Worm (Caenorhabditis elegans) whole organism, L1 larva: Measurements from ENCODE around the gene lido-13.
A peak's percentile ranks its signal among the peaks of the same experiment; 100 is the strongest.

Experiments used
- C16A3.4 ChIP-seq: fragments of 150-350 bp; optimal IDR thresholded peaks from 2 replicates; lab custom pipeline; 2014; ENCODE audit warnings: missing biosample characterization, missing genetic modification characterization
- C34B4.2 ChIP-seq: sonication (generic microtip); optimal IDR thresholded peaks from 2 replicates; lab custom pipeline; 2017; ENCODE audit warnings: mild to moderate bottlenecking, missing genetic modification characterization, missing compliant biosample characterization
- aha-1 ChIP-seq: fragments of 150-350 bp; optimal IDR thresholded peaks from 2 replicates; lab custom pipeline; 2014; ENCODE audit warnings: missing biosample characterization, missing genetic modification characterization
- alr-1 ChIP-seq: fragments of 200-800 bp; sonication (Bioruptor generic); optimal IDR thresholded peaks from 2 replicates; lab custom pipeline; 2018; ENCODE audit warnings: borderline replicate concordance, mild to moderate bottlenecking, missing genetic modification characterization, missing compliant biosample characterization
- ama-1 ChIP-seq: fragments of 150-350 bp; optimal IDR thresholded peaks from 2 replicates; lab custom pipeline; 2014
- blmp-1 ChIP-seq: fragments of 150-350 bp; optimal IDR thresholded peaks from 2 replicates; lab custom pipeline; 2014; ENCODE audit warnings: missing biosample characterization, missing genetic modification characterization
- ceh-63 ChIP-seq: fragments of 200-800 bp; sonication (Bioruptor generic); optimal IDR thresholded peaks from 2 replicates; lab custom pipeline; 2018; ENCODE audit warnings: mild to moderate bottlenecking, missing genetic modification characterization, missing compliant biosample characterization
- ceh-82 ChIP-seq, 3 experiments: fragments of 150-350 bp in 1 of 3; sonication (generic microtip) in 2 of 3; optimal IDR thresholded peaks; 2 replicates each; lab custom pipeline; 2014 to 2017; ENCODE audit warnings: missing biosample characterization in 3 of 3, missing genetic modification characterization in 3 of 3
- ceh-88 ChIP-seq: fragments of 200-800 bp; sonication (Bioruptor generic); IDR thresholded peaks from 2 replicates; pipeline ENCODE4 v1.3.6; 2022; ENCODE audit warnings: missing genetic modification characterization, missing compliant biosample characterization
- ces-1 ChIP-seq: fragments of 150-350 bp; optimal IDR thresholded peaks from 2 replicates; lab custom pipeline; 2014; ENCODE audit warnings: missing biosample characterization, missing genetic modification reagents, missing genetic modification characterization
- efl-1 ChIP-seq, 4 experiments: fragments of 150-350 bp; optimal IDR thresholded peaks in 3 of 4; peaks in 1 of 4; 1 replicate in 1 of 4; 2 replicates in 3 of 4; lab custom pipeline; 2014; ENCODE audit warnings: missing biosample characterization in 2 of 4, missing genetic modification characterization in 2 of 4, missing genetic modification reagents in 2 of 4
- efl-3 ChIP-seq: fragments of 200-800 bp; sonication (Bioruptor generic); optimal IDR thresholded peaks from 2 replicates; lab custom pipeline; 2018; ENCODE audit warnings: mild to moderate bottlenecking, missing genetic modification characterization, missing compliant biosample characterization
- elt-2 ChIP-seq: sonication (generic microtip); optimal IDR thresholded peaks from 2 replicates; lab custom pipeline; 2016; ENCODE audit warnings: missing genetic modification characterization, mild to moderate bottlenecking, inconsistent platforms, missing compliant biosample characterization, missing genetic modification reagents
- elt-3 ChIP-seq, 6 experiments: fragments of 150-350 bp in 1 of 6; sonication (generic microtip); optimal IDR thresholded peaks; 2 replicates each; lab custom pipeline; 2017 to 2018; ENCODE audit warnings: missing biosample characterization in 6 of 6, missing genetic modification characterization in 6 of 6, inconsistent platforms in 1 of 6
- fkh-10 ChIP-seq: sonication (generic microtip); optimal IDR thresholded peaks from 2 replicates; lab custom pipeline; 2017; ENCODE audit warnings: missing biosample characterization, missing genetic modification reagents, missing genetic modification characterization
- fkh-8 ChIP-seq: sonication (generic microtip); optimal IDR thresholded peaks from 2 replicates; lab custom pipeline; 2016; ENCODE audit warnings: mild to moderate bottlenecking, missing genetic modification characterization, missing compliant biosample characterization
- hlh-17 ChIP-seq: fragments of 200-800 bp; sonication (Bioruptor generic); optimal IDR thresholded peaks from 2 replicates; lab custom pipeline; 2018; ENCODE audit warnings: missing genetic modification characterization, mild to moderate bottlenecking, missing compliant biosample characterization, moderate library complexity, borderline replicate concordance
- isw-1 ChIP-seq: fragments of 200-800 bp; sonication (Bioruptor generic); IDR thresholded peaks from 2 replicates; pipeline ENCODE4 v1.3.6; 2022; ENCODE audit warnings: missing genetic modification characterization, missing compliant biosample characterization
- jun-1 ChIP-seq: fragments of 150-350 bp; optimal IDR thresholded peaks from 2 replicates; lab custom pipeline; 2014; ENCODE audit warnings: missing biosample characterization, missing genetic modification reagents, missing genetic modification characterization
- lin-35 ChIP-seq, 2 experiments: fragments of 150-350 bp; optimal IDR thresholded peaks; 2 replicates each; lab custom pipeline; 2014; ENCODE audit warnings: missing biosample characterization in 2 of 2, missing genetic modification characterization in 2 of 2, missing genetic modification reagents in 2 of 2
- lir-3 ChIP-seq: sonication (generic microtip); optimal IDR thresholded peaks from 2 replicates; lab custom pipeline; 2016; ENCODE audit warnings: mild to moderate bottlenecking, missing genetic modification characterization, moderate library complexity, missing compliant biosample characterization; ENCODE audit not compliant: poor library complexity
- lsy-2 ChIP-seq, 2 experiments: fragments of 150-350 bp; optimal IDR thresholded peaks; 2 replicates each; lab custom pipeline; 2014; ENCODE audit warnings: missing biosample characterization in 2 of 2, missing genetic modification characterization in 2 of 2
- nhr-12 ChIP-seq: sonication (generic microtip); optimal IDR thresholded peaks from 2 replicates; lab custom pipeline; 2017; ENCODE audit warnings: missing biosample characterization, missing genetic modification characterization
- nhr-19 ChIP-seq: fragments of 200-800 bp; sonication (Bioruptor generic); conservative IDR thresholded peaks from 2 replicates; pipeline ENCODE4 v1.3.6; 2022; ENCODE audit warnings: missing genetic modification characterization, missing compliant biosample characterization
- nhr-28 ChIP-seq: fragments of 150-350 bp; optimal IDR thresholded peaks from 2 replicates; lab custom pipeline; 2014; ENCODE audit warnings: missing biosample characterization, missing genetic modification characterization
- nhr-76 ChIP-seq: sonication (generic microtip); optimal IDR thresholded peaks from 2 replicates; lab custom pipeline; 2017; ENCODE audit warnings: missing biosample characterization, missing genetic modification characterization
- nhr-85 ChIP-seq: sonication (generic microtip); peaks from one replicate; lab custom pipeline; 2016; ENCODE audit warnings: missing genetic modification characterization, inconsistent platforms, missing compliant biosample characterization
- pag-3 ChIP-seq: sonication (generic microtip); optimal IDR thresholded peaks from 2 replicates; lab custom pipeline; 2017; ENCODE audit warnings: missing genetic modification characterization, mild to moderate bottlenecking, missing compliant biosample characterization, antibody characterized with exemption, borderline replicate concordance; ENCODE audit not compliant: insufficient read depth
- skn-1 ChIP-seq: fragments of 150-350 bp; optimal IDR thresholded peaks from 2 replicates; lab custom pipeline; 2014; ENCODE audit warnings: missing biosample characterization, missing genetic modification characterization
- swsn-7 ChIP-seq: sonication (generic microtip); optimal IDR thresholded peaks from 2 replicates; lab custom pipeline; 2016; ENCODE audit warnings: missing genetic modification characterization, missing compliant biosample characterization
- unc-86 ChIP-seq: sonication (generic microtip); optimal IDR thresholded peaks from 2 replicates; lab custom pipeline; 2016; ENCODE audit warnings: missing genetic modification characterization, missing compliant biosample characterization
- unc-98 ChIP-seq: fragments of 200-800 bp; sonication (Bioruptor generic); IDR thresholded peaks from 2 replicates; pipeline ENCODE4 v1.3.6; 2022; ENCODE audit warnings: missing genetic modification characterization, missing compliant biosample characterization
- vab-15 ChIP-seq: sonication (generic microtip); optimal IDR thresholded peaks from 2 replicates; lab custom pipeline; 2017; ENCODE audit warnings: missing genotype, mild to moderate bottlenecking, missing genetic modification characterization, missing compliant biosample characterization
- xbp-1 ChIP-seq: sonication (generic microtip); optimal IDR thresholded peaks from 2 replicates; lab custom pipeline; 2016; ENCODE audit warnings: missing genetic modification characterization, missing compliant biosample characterization
- ztf-4 ChIP-seq: fragments of 150-350 bp; optimal IDR thresholded peaks from 2 replicates; lab custom pipeline; 2014; ENCODE audit warnings: missing biosample characterization, missing genetic modification characterization

lido-13 gene

DNA sequence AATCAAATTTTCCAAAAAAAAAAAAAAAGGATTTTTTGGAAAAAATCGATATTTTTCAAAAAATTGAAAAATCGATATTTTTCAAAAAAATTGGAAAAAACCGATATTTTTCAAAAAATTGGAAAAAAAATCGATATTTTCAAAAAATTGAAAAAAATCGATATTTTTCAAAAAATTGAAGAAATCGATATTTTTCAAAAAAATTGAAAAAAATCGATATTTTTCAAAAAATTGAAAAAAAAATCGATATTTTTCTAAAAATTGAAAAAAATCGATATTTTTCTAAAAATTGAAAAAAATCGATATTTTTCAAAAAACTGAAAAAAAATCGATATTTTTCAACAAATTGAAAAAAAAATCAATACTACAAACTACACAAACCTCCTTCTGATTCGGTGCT lies 9.9 kb upstream of the lido-13 start:
- TF ChIP-seq blmp-1 (tag; lab: Kevin White, UChicago): no peak
- no peak for TF ChIP-seq nhr-28 (tag; lab: Kevin White, UChicago)
- no peak for TF ChIP-seq elt-2 (tag; lab: Kevin White, UChicago)
- TF ChIP-seq swsn-7 (tag; lab: Kevin White, UChicago): no peak
- no peak for TF ChIP-seq lir-3 (tag; lab: Kevin White, UChicago)
- TF ChIP-seq aha-1 (tag; lab: Kevin White, UChicago): no peak
- no peak for TF ChIP-seq unc-86 (tag; lab: Kevin White, UChicago)

DNA sequence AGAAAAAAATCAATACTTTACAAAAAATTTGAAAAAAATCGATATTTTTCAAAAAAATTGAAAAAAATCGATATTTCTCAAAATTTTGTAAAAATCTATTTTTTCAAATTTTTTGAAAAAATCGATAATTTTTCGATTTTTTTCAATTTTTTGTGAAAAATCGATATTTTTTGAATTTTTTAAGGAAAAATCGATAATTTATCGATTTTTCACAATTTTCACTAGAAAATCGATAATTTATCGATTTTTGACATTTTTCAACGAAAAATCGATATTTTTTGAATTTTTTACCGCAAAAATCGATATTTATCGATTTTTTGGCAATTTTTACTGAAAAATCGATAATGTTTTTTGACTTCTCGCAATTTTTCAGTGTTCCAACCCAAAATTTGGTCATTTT lies 9.2 kb upstream of the lido-13 start:
- TF ChIP-seq lin-35 (GFP tag; optimal IDR thresholded peaks at IDR 0.05; lab: Kevin White, UChicago) (no peak), elt-3 (tag; optimal IDR thresholded peaks at IDR 0.05; lab: Kevin White, UChicago) (no peak), ceh-63 (GFP tag; lab: Kevin White, UChicago) (no peak), hlh-17 (GFP tag; lab: Kevin White, UChicago) (no peak), aha-1 (tag; lab: Kevin White, UChicago) (no peak), ces-1 (GFP tag; lab: Kevin White, UChicago) (no peak), nhr-85 (tag; lab: Kevin White, UChicago) (no peak), alr-1 (no peak), fkh-8 (tag; lab: Kevin White, UChicago) (no peak), ama-1 (lab: Kevin White, UChicago) (no peak), skn-1 (tag; lab: Kevin White, UChicago) (no peak), jun-1 (tag; lab: Kevin White, UChicago) (no peak), efl-3 (GFP tag; lab: Kevin White, UChicago) (no peak), isw-1 (GFP tag; lab: Robert Waterston, UW) (no peak), nhr-12 (tag; lab: Kevin White, UChicago) (no peak)

DNA sequence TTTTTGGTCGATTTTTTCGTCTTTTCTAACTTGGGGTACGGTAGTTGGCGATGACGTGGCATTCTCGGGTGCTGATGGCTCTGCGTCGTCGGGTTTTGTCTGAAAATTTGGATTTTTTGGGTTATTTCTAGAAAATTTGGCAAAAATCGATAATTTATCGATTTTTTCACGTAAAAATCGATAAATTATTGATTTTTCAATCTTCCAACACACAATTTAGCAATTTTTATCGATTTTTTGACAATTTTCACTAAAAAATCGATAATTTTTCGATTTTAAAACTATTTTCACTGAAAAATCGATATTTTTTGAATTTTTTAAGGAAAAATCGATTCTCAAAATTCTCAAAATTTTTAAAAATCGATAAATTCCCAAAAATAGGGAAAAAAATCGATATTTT lies 8.8 kb upstream of the lido-13 start:
- no peak for TF ChIP-seq unc-98
- no peak for TF ChIP-seq C34B4.2 (tag; lab: Kevin White, UChicago)
- TF ChIP-seq ama-1 (lab: Kevin White, UChicago): no peak
- no peak for TF ChIP-seq fkh-10 (GFP tag; lab: Kevin White, UChicago)
- TF ChIP-seq lin-35 (GFP tag; optimal IDR thresholded peaks at IDR 0.05; lab: Kevin White, UChicago): no peak
- no peak for TF ChIP-seq xbp-1
- no peak for TF ChIP-seq vab-15 (tag; lab: Kevin White, UChicago)
- no peak for TF ChIP-seq efl-1 (optimal IDR thresholded peaks at IDR 0.05; lab: Kevin White, UChicago)
- TF ChIP-seq efl-1 (GFP tag; optimal IDR thresholded peaks at IDR 0.05 in 1 of 2; lab: Kevin White, UChicago): no peak
- TF ChIP-seq nhr-19 (GFP tag; lab: Robert Waterston, UW): no peak
- no peak for TF ChIP-seq ceh-82 (tag; optimal IDR thresholded peaks at IDR 0.05; lab: Kevin White, UChicago)
- TF ChIP-seq nhr-76: no peak

DNA sequence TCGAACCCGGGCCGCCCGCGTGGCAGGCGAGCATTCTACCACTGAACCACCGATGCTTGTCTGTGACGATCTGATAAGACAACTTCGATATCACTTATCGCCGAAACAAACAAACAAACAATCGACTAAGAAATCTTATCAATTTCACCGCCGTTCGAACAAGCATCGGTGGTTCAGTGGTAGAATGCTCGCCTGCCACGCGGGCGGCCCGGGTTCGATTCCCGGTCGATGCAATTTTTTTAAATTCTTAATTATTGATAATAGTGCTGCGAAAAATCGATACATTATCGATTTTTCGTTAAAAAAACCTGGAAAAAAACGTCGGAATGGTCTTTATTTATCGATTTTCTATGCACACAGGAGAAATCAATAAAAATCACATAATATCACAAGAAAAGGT lies 8.1 kb upstream of the lido-13 start:
- TF ChIP-seq ztf-4 (tag; lab: Kevin White, UChicago) (no peak), nhr-85 (tag; lab: Kevin White, UChicago) (no peak), pag-3 (no peak), unc-98 (no peak), lsy-2 (tag; optimal IDR thresholded peaks at IDR 0.05; lab: Kevin White, UChicago) (peak in 1 of 2 experiments; percentile 42), ceh-88 (GFP tag; lab: Robert Waterston, UW) (no peak), swsn-7 (tag; lab: Kevin White, UChicago) (no peak), elt-2 (tag; lab: Kevin White, UChicago) (peak; percentile 45), C16A3.4 (tag; lab: Kevin White, UChicago) (no peak), lin-35 (GFP tag; optimal IDR thresholded peaks at IDR 0.05; lab: Kevin White, UChicago) (peak in 1 of 2 experiments; percentile 3), C34B4.2 (tag; lab: Kevin White, UChicago) (no peak)
